Worm (Caenorhabditis elegans) whole organism, young adult: ENCODE data around the gene R03E9.2.

ENCODE experiments used
- B0019.2 ChIP-seq: fragments of 200-800 bp; sonication (Bioruptor generic); conservative IDR thresholded peaks from 2 replicates; pipeline ENCODE4 v1.3.6; 2022; ENCODE audit warnings: missing genetic modification reagents, missing genetic modification characterization, missing compliant biosample characterization
- B0035.1 ChIP-seq: sonication (generic microtip); optimal IDR thresholded peaks from 2 replicates; lab custom pipeline; 2016; ENCODE audit warnings: missing genetic modification characterization, mild to moderate bottlenecking, missing compliant biosample characterization, missing genotype, missing genetic modification reagents
- B0336.3 ChIP-seq: fragments of 200-800 bp; sonication (Bioruptor generic); IDR thresholded peaks from 2 replicates; pipeline ENCODE4 v1.3.6; 2022; ENCODE audit warnings: missing genetic modification characterization, missing compliant biosample characterization
- C06A6.2 ChIP-seq: fragments of 200-800 bp; sonication (Bioruptor generic); conservative IDR thresholded peaks from 2 replicates; pipeline ENCODE4 v1.3.6; 2022; ENCODE audit warnings: missing genetic modification characterization, missing compliant biosample characterization
- F22D6.2 ChIP-seq: sonication (generic microtip); optimal IDR thresholded peaks from 2 replicates; lab custom pipeline; 2016; ENCODE audit warnings: mild to moderate bottlenecking, missing genetic modification characterization, missing compliant biosample characterization
- F57A8.1 ChIP-seq: fragments of 200-800 bp; sonication (Bioruptor generic); optimal IDR thresholded peaks from 2 replicates; lab custom pipeline; 2018; ENCODE audit warnings: mild to moderate bottlenecking, missing genetic modification characterization, moderate library complexity, missing compliant biosample characterization
- K11D2.4 ChIP-seq: fragments of 200-800 bp; sonication (Bioruptor generic); IDR thresholded peaks from 2 replicates; pipeline ENCODE4 v1.3.6; 2022; ENCODE audit warnings: missing genetic modification reagents, missing genetic modification characterization, missing compliant biosample characterization
- K12H6.12 ChIP-seq: fragments of 200-800 bp; sonication (Bioruptor generic); optimal IDR thresholded peaks from 2 replicates; lab custom pipeline; 2018; ENCODE audit warnings: mild to moderate bottlenecking, missing genetic modification characterization, missing compliant biosample characterization
- Y53F4B.3 ChIP-seq: fragments of 200-800 bp; sonication (Bioruptor generic); IDR thresholded peaks from 2 replicates; pipeline ENCODE4 v1.3.6; 2022; ENCODE audit warnings: missing genetic modification reagents, missing genetic modification characterization, missing compliant biosample characterization
- Y53G8AR.9 ChIP-seq: fragments of 200-800 bp; sonication (Bioruptor generic); conservative IDR thresholded peaks from 2 replicates; pipeline ENCODE4 v1.3.6; 2022; ENCODE audit warnings: missing genetic modification reagents, missing genetic modification characterization, missing compliant biosample characterization
- Y56A3A.18 ChIP-seq: fragments of 200-800 bp; sonication (Bioruptor generic); IDR thresholded peaks from 2 replicates; pipeline ENCODE4 v1.3.6; 2022; ENCODE audit warnings: missing genetic modification reagents, missing genetic modification characterization, missing compliant biosample characterization
- Y79H2A.3 ChIP-seq: fragments of 200-800 bp; sonication (Bioruptor generic); conservative IDR thresholded peaks from 2 replicates; pipeline ENCODE4 v1.3.6; 2022; ENCODE audit warnings: missing genetic modification reagents, missing genetic modification characterization, missing compliant biosample characterization
- Y95B8A.8 ChIP-seq: fragments of 200-800 bp; sonication (Bioruptor generic); IDR thresholded peaks from 2 replicates; pipeline ENCODE4 v1.3.6; 2022; ENCODE audit warnings: missing genetic modification reagents, missing genetic modification characterization, missing compliant biosample characterization
- ZK185.1 ChIP-seq: sonication (generic microtip); optimal IDR thresholded peaks from 2 replicates; lab custom pipeline; 2016; ENCODE audit warnings: mild to moderate bottlenecking, missing genetic modification characterization, missing compliant biosample characterization; ENCODE audit not compliant: poor library complexity, severe bottlenecking
- atf-7 ChIP-seq: sonication (generic microtip); optimal IDR thresholded peaks from 2 replicates; lab custom pipeline; 2017; ENCODE audit warnings: mild to moderate bottlenecking, missing genetic modification characterization, missing compliant biosample characterization
- attf-5 ChIP-seq: fragments of 200-800 bp; sonication (Bioruptor generic); optimal IDR thresholded peaks from 2 replicates; lab custom pipeline; 2018; ENCODE audit warnings: mild to moderate bottlenecking, missing genetic modification characterization, missing compliant biosample characterization
- cebp-1 ChIP-seq, 2 experiments: fragments of 200-800 bp in 1 of 2; sonication (Bioruptor generic) in 1 of 2; sonication (generic microtip) in 1 of 2; IDR thresholded peaks in 1 of 2; optimal IDR thresholded peaks in 1 of 2; 2 replicates each; pipeline versions ENCODE4 v1.3.6 to Lab custom; 2017 to 2022; ENCODE audit warnings: missing compliant biosample characterization in 2 of 2, missing genetic modification characterization in 2 of 2, mild to moderate bottlenecking in 1 of 2, missing genetic modification reagents in 1 of 2, moderate library complexity in 1 of 2
- ceh-100 ChIP-seq: fragments of 200-800 bp; sonication (Bioruptor generic); IDR thresholded peaks from 2 replicates; pipeline ENCODE4 v1.3.6; 2022; ENCODE audit warnings: missing genetic modification reagents, missing genetic modification characterization, missing compliant biosample characterization
- chd-7 ChIP-seq: sonication (generic microtip); optimal IDR thresholded peaks from 2 replicates; lab custom pipeline; 2016; ENCODE audit warnings: mild to moderate bottlenecking, missing genetic modification characterization, moderate library complexity, missing compliant biosample characterization
- die-1 ChIP-seq: sonication (generic microtip); optimal IDR thresholded peaks from 2 replicates; lab custom pipeline; 2016; ENCODE audit warnings: missing genotype, mild to moderate bottlenecking, missing genetic modification characterization, missing compliant biosample characterization
- egl-44 ChIP-seq: fragments of 200-800 bp; sonication (Bioruptor generic); IDR thresholded peaks from 2 replicates; pipeline ENCODE4 v1.3.6; 2022; ENCODE audit warnings: missing genetic modification reagents, missing genetic modification characterization, missing compliant biosample characterization
- ekl-4 ChIP-seq: fragments of 200-800 bp; sonication (Bioruptor generic); IDR thresholded peaks from 2 replicates; pipeline ENCODE4 v1.3.6; 2022; ENCODE audit warnings: missing genetic modification reagents, missing genetic modification characterization, missing compliant biosample characterization
- gei-17 ChIP-seq: fragments of 200-800 bp; sonication (Bioruptor generic); optimal IDR thresholded peaks from 2 replicates; lab custom pipeline; 2018; ENCODE audit warnings: mild to moderate bottlenecking, missing genetic modification characterization, missing compliant biosample characterization
- hmg-1.2 ChIP-seq: fragments of 200-800 bp; sonication (Bioruptor generic); IDR thresholded peaks from 2 replicates; pipeline ENCODE4 v1.3.6; 2022; ENCODE audit warnings: missing genetic modification reagents, missing genetic modification characterization, missing compliant biosample characterization
- hmg-20 ChIP-seq: fragments of 200-800 bp; sonication (Bioruptor generic); IDR thresholded peaks from 2 replicates; pipeline ENCODE4 v1.3.6; 2022; ENCODE audit warnings: missing genetic modification reagents, missing genetic modification characterization, missing compliant biosample characterization
- let-526 ChIP-seq: fragments of 200-800 bp; sonication (Bioruptor generic); IDR thresholded peaks from 2 replicates; pipeline ENCODE4 v1.3.6; 2022; ENCODE audit warnings: missing genetic modification reagents, missing genetic modification characterization, missing compliant biosample characterization
- lin-35 ChIP-seq, 3 experiments: fragments of 150-350 bp in 2 of 3; sonication (generic microtip) in 1 of 3; optimal IDR thresholded peaks; 2 replicates each; lab custom pipeline; 2014 to 2018; ENCODE audit warnings: missing biosample characterization in 3 of 3, missing genetic modification characterization in 3 of 3, missing genetic modification reagents in 3 of 3
- lin-40 ChIP-seq: sonication (generic microtip); optimal IDR thresholded peaks from 2 replicates; lab custom pipeline; 2016; ENCODE audit warnings: missing genetic modification characterization, mild to moderate bottlenecking, missing compliant biosample characterization, missing genotype, missing genetic modification reagents
- lir-1 ChIP-seq: fragments of 200-800 bp; sonication (Bioruptor generic); conservative IDR thresholded peaks from 2 replicates; pipeline ENCODE4 v1.3.6; 2022; ENCODE audit warnings: missing genetic modification reagents, missing genetic modification characterization, missing compliant biosample characterization
- madf-10 ChIP-seq: sonication (generic microtip); optimal IDR thresholded peaks from 2 replicates; lab custom pipeline; 2016; ENCODE audit warnings: mild to moderate bottlenecking, missing genetic modification characterization, missing compliant biosample characterization
- madf-3 ChIP-seq: fragments of 200-800 bp; sonication (Bioruptor generic); IDR thresholded peaks from 2 replicates; pipeline ENCODE4 v1.3.6; 2022; ENCODE audit warnings: missing genetic modification reagents, missing genetic modification characterization, missing compliant biosample characterization
- madf-6 ChIP-seq: fragments of 200-800 bp; sonication (Bioruptor generic); IDR thresholded peaks from 2 replicates; pipeline ENCODE4 v1.3.6; 2022; ENCODE audit warnings: missing genetic modification reagents, missing genetic modification characterization, missing compliant biosample characterization
- nfya-1 ChIP-seq: sonication (generic microtip); optimal IDR thresholded peaks from 2 replicates; lab custom pipeline; 2017; ENCODE audit warnings: antibody characterized with exemption, missing compliant biosample characterization, missing genetic modification characterization, borderline replicate concordance; ENCODE audit not compliant: insufficient read depth
- nhr-120 ChIP-seq: fragments of 200-800 bp; sonication (Bioruptor generic); IDR thresholded peaks from 2 replicates; pipeline ENCODE4 v1.3.6; 2022; ENCODE audit warnings: missing genetic modification characterization, missing compliant biosample characterization
- nhr-80 ChIP-seq: sonication (generic microtip); optimal IDR thresholded peaks from 2 replicates; lab custom pipeline; 2016; ENCODE audit warnings: missing genetic modification characterization, missing compliant biosample characterization
- nhr-90 ChIP-seq: sonication (generic microtip); optimal IDR thresholded peaks from 2 replicates; lab custom pipeline; 2016; ENCODE audit warnings: missing genotype, mild to moderate bottlenecking, missing genetic modification characterization, missing compliant biosample characterization
- repo-1 ChIP-seq: sonication (generic microtip); optimal IDR thresholded peaks from 2 replicates; lab custom pipeline; 2017; ENCODE audit warnings: mild to moderate bottlenecking, missing genetic modification characterization, missing compliant biosample characterization
- sdz-38 ChIP-seq: sonication (generic microtip); optimal IDR thresholded peaks from 2 replicates; lab custom pipeline; 2016; ENCODE audit warnings: missing genotype, missing genetic modification characterization, missing compliant biosample characterization
- sea-2 ChIP-seq: fragments of 200-800 bp; sonication (Bioruptor generic); IDR thresholded peaks from 2 replicates; pipeline ENCODE4 v1.3.6; 2022; ENCODE audit warnings: missing genetic modification characterization, missing compliant biosample characterization
- tbx-9 ChIP-seq: sonication (generic microtip); optimal IDR thresholded peaks from 2 replicates; lab custom pipeline; 2016; ENCODE audit warnings: borderline replicate concordance, missing genetic modification characterization, inconsistent platforms, missing compliant biosample characterization
- tlf-1 ChIP-seq: fragments of 200-800 bp; sonication (Bioruptor generic); optimal IDR thresholded peaks from 2 replicates; lab custom pipeline; 2018; ENCODE audit warnings: mild to moderate bottlenecking, missing genetic modification characterization, missing compliant biosample characterization
- zfh-2 ChIP-seq: fragments of 200-800 bp; sonication (Bioruptor generic); conservative IDR thresholded peaks from 2 replicates; pipeline ENCODE4 v1.3.6; 2022; ENCODE audit warnings: missing genetic modification reagents, missing genetic modification characterization, missing compliant biosample characterization
- ztf-18 ChIP-seq: sonication (generic microtip); optimal IDR thresholded peaks from 2 replicates; lab custom pipeline; 2016; ENCODE audit warnings: missing genotype, mild to moderate bottlenecking, missing genetic modification characterization, missing compliant biosample characterization
- ztf-22 ChIP-seq: fragments of 200-800 bp; sonication (Bioruptor generic); optimal IDR thresholded peaks from 2 replicates; lab custom pipeline; 2018; ENCODE audit warnings: mild to moderate bottlenecking, missing genetic modification characterization, moderate library complexity, missing compliant biosample characterization
- ztf-3 ChIP-seq: fragments of 200-800 bp; sonication (Bioruptor generic); optimal IDR thresholded peaks from 2 replicates; lab custom pipeline; 2018; ENCODE audit warnings: mild to moderate bottlenecking, missing genetic modification characterization, missing compliant biosample characterization
- ztf-6 ChIP-seq: fragments of 200-800 bp; sonication (Bioruptor generic); IDR thresholded peaks from 2 replicates; pipeline ENCODE4 v1.3.6; 2022; ENCODE audit warnings: missing genetic modification reagents, missing genetic modification characterization, missing compliant biosample characterization

The R03E9.2 gene

DNA sequence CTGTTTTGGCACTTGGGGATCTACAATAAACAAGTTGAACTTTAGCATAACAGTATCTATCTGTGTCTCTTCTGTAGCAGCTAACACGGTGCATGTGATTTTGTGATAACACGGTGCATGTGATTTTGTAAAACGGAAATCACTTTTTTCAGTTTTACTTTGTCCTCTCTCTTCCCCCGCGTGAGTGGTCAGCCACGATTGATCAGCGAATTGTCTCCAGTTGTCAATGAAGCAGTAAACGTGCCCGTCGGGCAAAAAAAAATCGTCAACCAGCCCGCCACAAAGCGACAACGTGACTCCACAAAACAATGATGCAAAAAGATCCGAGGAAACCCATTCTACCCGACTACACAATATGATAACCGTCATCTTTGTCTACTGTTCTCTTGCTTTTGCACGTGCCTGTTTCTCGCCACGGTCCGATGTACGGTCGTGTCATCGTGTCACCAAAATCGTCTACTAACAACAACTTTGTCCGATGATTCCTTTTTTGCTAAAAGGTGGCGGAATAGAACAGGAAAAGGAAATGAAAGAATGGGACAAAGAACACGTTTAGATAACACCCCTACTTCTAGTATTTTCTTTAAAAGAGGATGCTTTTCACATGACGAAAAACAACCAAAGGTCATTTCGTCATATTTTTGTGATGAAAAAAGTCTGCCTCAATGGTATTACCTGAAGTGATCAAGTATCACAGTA is 16.2 kb upstream of the R03E9.2 start (continued):
- TF ChIP-seq nhr-90 (tag; lab: Kevin White, UChicago) (peak; percentile 73), B0035.1 (tag; lab: Kevin White, UChicago) (no peak), Y95B8A.8 (GFP tag; lab: Robert Waterston, UW) (0 out of 2 replicates have a peak, but pooled peaks have one; percentile 47), let-526 (GFP tag; lab: Robert Waterston, UW) (peak; percentile 74; the same call in 1 of the 2 replicates), C06A6.2 (peak; percentile 78; the same call in 1 of the 2 replicates), madf-6 (no peak), B0019.2 (GFP tag; lab: Robert Waterston, UW) (no peak), ztf-6 (GFP tag; lab: Robert Waterston, UW) (no peak), B0336.3 (GFP tag; lab: Robert Waterston, UW) (no peak; the same call in none of the 2 replicates), chd-7 (tag; lab: Kevin White, UChicago) (peak; percentile 90), lir-1 (GFP tag; lab: Robert Waterston, UW) (peak; percentile 74), nhr-120 (no peak), nfya-1 (tag; lab: Kevin White, UChicago) (no peak), gei-17 (peak; percentile 25), ztf-22 (GFP tag; lab: Kevin White, UChicago) (peak; percentile 56), ekl-4 (GFP tag; lab: Robert Waterston, UW) (peak; percentile 20; the same call in 1 of the 2 replicates), madf-3 (GFP tag; lab: Robert Waterston, UW) (no peak), repo-1 (tag; lab: Kevin White, UChicago) (peak; percentile 65), Y53G8AR.9 (GFP tag; lab: Robert Waterston, UW) (peak; percentile 84), attf-5 (peak; percentile 2), sea-2 (GFP tag; lab: Robert Waterston, UW) (peak; percentile 62; the same call in 1 of the 2 replicates), ZK185.1 (tag; lab: Kevin White, UChicago) (no peak), Y79H2A.3 (GFP tag; lab: Robert Waterston, UW) (0 out of 2 replicates have a peak, but pooled peaks have one; percentile 46), hmg-1.2 (GFP tag; lab: Robert Waterston, UW) (no peak; the same call in 1 of the 2 replicates), atf-7 (tag; lab: Kevin White, UChicago) (peak; percentile 79), ztf-18 (tag; lab: Kevin White, UChicago) (no peak), Y53F4B.3 (GFP tag; lab: Robert Waterston, UW) (no peak), F57A8.1 (GFP tag; lab: Kevin White, UChicago) (no peak), K11D2.4 (GFP tag; lab: Robert Waterston, UW) (peak; percentile 86), madf-10 (tag; lab: Kevin White, UChicago) (peak; percentile 40), sdz-38 (no peak), lin-40 (tag; lab: Kevin White, UChicago) (peak; percentile 81), ztf-3 (GFP tag; lab: Kevin White, UChicago) (no peak), Y56A3A.18 (no peak), K12H6.12 (tag; lab: Kevin White, UChicago) (peak; percentile 8), cebp-1 (GFP tag; IDR thresholded peaks at IDR 0.05; lab: Robert Waterston, UW) (0 out of 2 replicates have a peak, but pooled peaks have one; percentile 16), cebp-1 (tag; optimal IDR thresholded peaks at IDR 0.05; lab: Kevin White, UChicago) (peak; percentile 73), zfh-2 (GFP tag; lab: Robert Waterston, UW) (peak; percentile 64), tbx-9 (no peak), hmg-20 (0 out of 2 replicates have a peak, but pooled peaks have one; percentile 15), ceh-100 (GFP tag; lab: Robert Waterston, UW) (no peak), egl-44 (GFP tag; lab: Robert Waterston, UW) (peak; percentile 86), nhr-80 (tag; lab: Kevin White, UChicago) (peak; percentile 84), lin-35 (GFP tag; optimal IDR thresholded peaks at IDR 0.05; lab: Kevin White, UChicago) (peak in 1 of 3 experiments; percentile 41), die-1 (tag; lab: Kevin White, UChicago) (peak; percentile 63), tlf-1 (GFP tag; lab: Kevin White, UChicago) (peak; percentile 78), F22D6.2 (tag; lab: Kevin White, UChicago) (peak; percentile 90)
